Fruit fly (Drosophila melanogaster) whole organism, embryonic: ENCODE measurements around the gene Ms.
A peak's percentile ranks its signal among the peaks of the same experiment; 100 is the strongest.

Source experiments
- Asciz ChIP-seq: fragments of 200-800 bp; sonication (Bioruptor generic); optimal IDR thresholded peaks from 2 replicates; lab custom pipeline; 2017; ENCODE audit warnings: missing biosample characterization, mild to moderate bottlenecking, missing genetic modification characterization, missing genetic modification reagents
- Awh ChIP-seq: fragments of 200-800 bp; sonication (Bioruptor generic); IDR thresholded peaks from 2 replicates; pipeline ENCODE4, ENCODE4 v1.3.6; 2022; ENCODE audit warnings: missing biosample characterization, missing genetic modification characterization
- Bdp1 ChIP-seq: fragments of 200-800 bp; sonication (Bioruptor generic); optimal IDR thresholded peaks from 3 replicates; lab custom pipeline; 2016; ENCODE audit warnings: missing biosample characterization, missing genetic modification characterization
- CG12391 ChIP-seq: fragments of 200-800 bp; sonication (Bioruptor generic); optimal IDR thresholded peaks from 3 replicates; lab custom pipeline; 2018; ENCODE audit warnings: missing biosample characterization, mild to moderate bottlenecking, missing genetic modification characterization, moderate library complexity
- CG12942 ChIP-seq: fragments of 200-800 bp; sonication (Bioruptor generic); optimal IDR thresholded peaks from 3 replicates; lab custom pipeline; 2016; ENCODE audit warnings: missing biosample characterization, missing genetic modification characterization
- CG13624 ChIP-seq: fragments of 200-800 bp; sonication (Bioruptor generic); optimal IDR thresholded peaks from 2 replicates; lab custom pipeline; 2016; ENCODE audit warnings: missing biosample characterization, missing genetic modification characterization
- CG13775 ChIP-seq: fragments of 200-800 bp; sonication (Bioruptor generic); optimal IDR thresholded peaks from 3 replicates; lab custom pipeline; 2017; ENCODE audit warnings: missing biosample characterization, mild to moderate bottlenecking, missing genetic modification characterization
- CG14014 ChIP-seq: fragments of 200-800 bp; sonication (Bioruptor generic); IDR thresholded peaks from 2 replicates; pipeline ENCODE4 v1.3.6; 2022; ENCODE audit warnings: missing biosample characterization, missing genetic modification characterization
- CG1603 ChIP-seq: fragments of 200-800 bp; sonication (Bioruptor generic); optimal IDR thresholded peaks from 2 replicates; lab custom pipeline; 2019; ENCODE audit warnings: missing biosample characterization, mild to moderate bottlenecking, missing genetic modification characterization, moderate library complexity
- CG16863 ChIP-seq: fragments of 200-800 bp; sonication (Bioruptor generic); optimal IDR thresholded peaks from 3 replicates; lab custom pipeline; 2016; ENCODE audit warnings: missing biosample characterization, missing genetic modification characterization
- CG17328 ChIP-seq: fragments of 200-800 bp; sonication (Bioruptor generic); IDR thresholded peaks from 2 replicates; pipeline ENCODE4 v1.3.6; 2022; ENCODE audit warnings: missing biosample characterization, missing genetic modification characterization
- CG17802 ChIP-seq: fragments of 200-800 bp; sonication (Bioruptor generic); optimal IDR thresholded peaks from 2 replicates; lab custom pipeline; 2018; ENCODE audit warnings: missing biosample characterization, mild to moderate bottlenecking, missing genetic modification characterization, moderate library complexity
- CG18599 ChIP-seq: fragments of 200-800 bp; sonication (Bioruptor generic); optimal IDR thresholded peaks from 3 replicates; lab custom pipeline; 2017; ENCODE audit warnings: missing biosample characterization, missing genetic modification characterization, mild to moderate bottlenecking, moderate library complexity, missing genetic modification reagents
- CG18619 ChIP-seq: fragments of 200-800 bp; sonication (Bioruptor generic); optimal IDR thresholded peaks from 3 replicates; lab custom pipeline; 2017; ENCODE audit warnings: missing biosample characterization, mild to moderate bottlenecking, missing genetic modification characterization
- CG3407 ChIP-seq: fragments of 200-800 bp; sonication (Bioruptor generic); optimal IDR thresholded peaks from 2 replicates; lab custom pipeline; 2018; ENCODE audit warnings: missing biosample characterization, mild to moderate bottlenecking, missing genetic modification characterization
- CG34422 ChIP-seq: fragments of 200-800 bp; sonication (Bioruptor generic); IDR thresholded peaks from 3 replicates; pipeline ENCODE4 v1.3.6; 2022; ENCODE audit warnings: missing biosample characterization, missing genetic modification characterization
- CG42726 ChIP-seq: fragments of 200-800 bp; sonication (Bioruptor generic); IDR thresholded peaks from 2 replicates; pipeline ENCODE4 v1.3.6; 2022; ENCODE audit warnings: missing biosample characterization, missing genetic modification characterization; ENCODE audit not compliant: partially characterized antibody
- CG43689 ChIP-seq: fragments of 200-800 bp; sonication (Bioruptor generic); IDR thresholded peaks from 2 replicates; pipeline ENCODE4 v1.3.6; 2022; ENCODE audit warnings: missing biosample characterization, missing genetic modification characterization
- CG7271 ChIP-seq: fragments of 200-800 bp; sonication (Bioruptor generic); optimal IDR thresholded peaks from 2 replicates; lab custom pipeline; 2018; ENCODE audit warnings: missing biosample characterization, mild to moderate bottlenecking, missing genetic modification characterization, moderate library complexity
- CHES-1-like ChIP-seq: fragments of 200-800 bp; sonication (Bioruptor generic); optimal IDR thresholded peaks from 2 replicates; lab custom pipeline; 2016; ENCODE audit warnings: missing biosample characterization, missing genetic modification characterization
- Camta ChIP-seq: fragments of 200-800 bp; sonication (Bioruptor generic); optimal IDR thresholded peaks from 2 replicates; lab custom pipeline; 2016; ENCODE audit warnings: missing biosample characterization, missing genetic modification characterization
- CkIIα-i1 ChIP-seq: fragments of 200-800 bp; sonication (Bioruptor generic); IDR thresholded peaks from 2 replicates; pipeline ENCODE4 v1.3.6; 2022; ENCODE audit warnings: missing biosample characterization, missing genetic modification characterization
- D19A ChIP-seq: fragments of 200-800 bp; optimal IDR thresholded peaks from 3 replicates; lab custom pipeline; 2019; ENCODE audit warnings: missing biosample characterization, mild to moderate bottlenecking, missing genetic modification characterization, moderate library complexity
- Dll ChIP-seq: fragments of 200-800 bp; sonication (Bioruptor generic); IDR thresholded peaks from 4 replicates; pipeline ENCODE4 v1.3.6; 2022; ENCODE audit warnings: missing biosample characterization, missing genetic modification characterization; ENCODE audit not compliant: partially characterized antibody
- HLH54F ChIP-seq: fragments of 200-800 bp; sonication (Bioruptor generic); optimal IDR thresholded peaks from 3 replicates; lab custom pipeline; 2016; ENCODE audit warnings: missing biosample characterization, missing genetic modification characterization
- HLHmδ ChIP-seq: fragments of 200-800 bp; sonication (Bioruptor generic); optimal IDR thresholded peaks from 2 replicates; lab custom pipeline; 2018; ENCODE audit warnings: missing biosample characterization, mild to moderate bottlenecking, missing genetic modification characterization, moderate library complexity
- HmgD ChIP-seq: fragments of 200-800 bp; sonication (Bioruptor generic); optimal IDR thresholded peaks from 3 replicates; lab custom pipeline; 2016; ENCODE audit warnings: missing biosample characterization, missing genetic modification characterization
- Hsf ChIP-seq: fragments of 200-800 bp; sonication (Bioruptor generic); optimal IDR thresholded peaks from 3 replicates; lab custom pipeline; 2016; ENCODE audit warnings: missing biosample characterization, missing genetic modification characterization
- Kr ChIP-seq: fragments of 200-800 bp; sonication (Bioruptor generic); optimal IDR thresholded peaks from 2 replicates; lab custom pipeline; 2017; ENCODE audit warnings: missing biosample characterization, mild to moderate bottlenecking, missing genetic modification characterization
- MBD-R2 ChIP-seq: fragments of 200-800 bp; sonication (Bioruptor generic); IDR thresholded peaks from 2 replicates; pipeline ENCODE4 v1.3.6; 2022; ENCODE audit warnings: missing biosample characterization, missing genetic modification characterization
- Med ChIP-seq: fragments of 200-800 bp; sonication (Bioruptor generic); peaks from one replicate; lab custom pipeline; 2016; ENCODE audit warnings: missing biosample characterization, missing genetic modification characterization, mild to moderate bottlenecking, inconsistent platforms, moderate library complexity
- Myb ChIP-seq: fragments of 200-800 bp; sonication (Bioruptor generic); optimal IDR thresholded peaks from 2 replicates; lab custom pipeline; 2016; ENCODE audit warnings: missing biosample characterization, missing genetic modification characterization
- Nf-YC ChIP-seq: fragments of 200-800 bp; optimal IDR thresholded peaks from 3 replicates; lab custom pipeline; 2019; ENCODE audit warnings: missing biosample characterization, mild to moderate bottlenecking, missing genetic modification characterization, moderate library complexity
- Oli ChIP-seq: fragments of 200-800 bp; sonication (Bioruptor generic); optimal IDR thresholded peaks from 2 replicates; lab custom pipeline; 2018; ENCODE audit warnings: missing biosample characterization, mild to moderate bottlenecking, missing genetic modification characterization, moderate library complexity
- cg ChIP-seq: fragments of 200-800 bp; sonication (Bioruptor generic); optimal IDR thresholded peaks from 3 replicates; lab custom pipeline; 2019; ENCODE audit warnings: missing biosample characterization, mild to moderate bottlenecking, missing genetic modification characterization, moderate library complexity
- dm ChIP-seq: fragments of 200-800 bp; sonication (Bioruptor generic); optimal IDR thresholded peaks from 3 replicates; lab custom pipeline; 2016; ENCODE audit warnings: missing biosample characterization, missing genetic modification characterization
- fu2 ChIP-seq: fragments of 200-800 bp; sonication (Bioruptor generic); optimal IDR thresholded peaks from 2 replicates; lab custom pipeline; 2016; ENCODE audit warnings: missing biosample characterization, missing genetic modification characterization
- gfzf ChIP-seq: fragments of 200-800 bp; sonication (Bioruptor generic); optimal IDR thresholded peaks from 2 replicates; lab custom pipeline; 2016; ENCODE audit warnings: missing biosample characterization, mild to moderate bottlenecking, missing genetic modification characterization, moderate library complexity
- hb ChIP-seq: fragments of 200-800 bp; sonication (Bioruptor generic); IDR thresholded peaks from 3 replicates; pipeline ENCODE4 v1.3.6; 2022; ENCODE audit warnings: missing biosample characterization, missing genetic modification characterization; ENCODE audit not compliant: partially characterized antibody
- mld ChIP-seq: fragments of 200-800 bp; sonication (Bioruptor generic); IDR thresholded peaks from 3 replicates; pipeline ENCODE4 v1.3.6; 2022; ENCODE audit warnings: missing biosample characterization, missing genetic modification characterization; ENCODE audit not compliant: partially characterized antibody
- phol ChIP-seq: fragments of 200-800 bp; sonication (Bioruptor generic); optimal IDR thresholded peaks from 3 replicates; lab custom pipeline; 2018; ENCODE audit warnings: missing biosample characterization, mild to moderate bottlenecking, missing genetic modification characterization, moderate library complexity
- psq ChIP-seq: fragments of 200-800 bp; sonication (Bioruptor generic); optimal IDR thresholded peaks from 2 replicates; lab custom pipeline; 2017; ENCODE audit warnings: missing biosample characterization, missing genetic modification characterization
- rib ChIP-seq: fragments of 200-800 bp; sonication (Bioruptor generic); IDR thresholded peaks from 2 replicates; pipeline ENCODE4 v1.3.6; 2022; ENCODE audit warnings: missing biosample characterization, missing genetic modification characterization
- seq ChIP-seq: fragments of 200-800 bp; sonication (Bioruptor generic); IDR thresholded peaks from 2 replicates; pipeline ENCODE4 v1.3.6; 2022; ENCODE audit warnings: missing biosample characterization, missing genetic modification characterization
- sna ChIP-seq: fragments of 200-800 bp; sonication (Bioruptor generic); IDR thresholded peaks from 2 replicates; pipeline ENCODE4 v1.3.6; 2022; ENCODE audit warnings: missing biosample characterization, missing genetic modification characterization; ENCODE audit not compliant: partially characterized antibody
- trh ChIP-seq: fragments of 200-800 bp; sonication (Bioruptor generic); optimal IDR thresholded peaks from 2 replicates; lab custom pipeline; 2016; ENCODE audit warnings: missing biosample characterization, missing genetic modification characterization
- tx ChIP-seq: fragments of 200-800 bp; sonication (Bioruptor generic); optimal IDR thresholded peaks from 2 replicates; lab custom pipeline; 2016; ENCODE audit warnings: missing biosample characterization, missing genetic modification characterization
- vvl ChIP-seq: fragments of 200-800 bp; sonication (Bioruptor generic); IDR thresholded peaks from 2 replicates; pipeline ENCODE4 v1.3.6; 2022; ENCODE audit warnings: missing biosample characterization, missing genetic modification characterization
- wdn ChIP-seq: fragments of 200-800 bp; sonication (Bioruptor generic); IDR thresholded peaks from 2 replicates; pipeline ENCODE4 v1.3.6; 2022; ENCODE audit warnings: missing biosample characterization, missing genetic modification characterization

Ms gene

dm6 chr3R:24294784-24295555 lies 46.4 kb upstream of the Ms start, which contains the start of gene crb (continued):
- TF ChIP-seq cg (GFP tag; lab: Kevin White, UChicago) (peak; percentile 85), fu2 (GFP tag; lab: Kevin White, UChicago) (peak; percentile 8), CG18599 (GFP tag; lab: Kevin White, UChicago) (peak; percentile 44), CG34422 (no peak; the same call in 1 of the 3 replicates), CG3407 (GFP tag; lab: Kevin White, UChicago) (no peak), Med (GFP tag; lab: Kevin White, UChicago) (peak; percentile 95), Asciz (no peak), CG13775 (GFP tag; lab: Kevin White, UChicago) (peak; percentile 51), CG43689 (GFP tag; lab: Robert Waterston, UW) (no peak), Myb (GFP tag; lab: Kevin White, UChicago) (peak; percentile 95), Dll (GFP tag; lab: Robert Waterston, UW) (peak; percentile 44; the same call in 1 of the 4 replicates), CG18619 (GFP tag; lab: Kevin White, UChicago) (no peak), CG14014 (GFP tag; lab: Robert Waterston, UW) (no peak), HLHmδ (GFP tag; lab: Kevin White, UChicago) (peak; percentile 53), Kr (GFP tag; lab: Kevin White, UChicago) (no peak), CHES-1-like (GFP tag; lab: Kevin White, UChicago) (peak; percentile 41), phol (peak; percentile 35), CG17802 (tag; lab: Kevin White, UChicago) (no peak), wdn (no peak), gfzf (GFP tag; lab: Kevin White, UChicago) (peak; percentile 93), CG12942 (GFP tag; lab: Kevin White, UChicago) (peak; percentile 37), CG42726 (GFP tag; lab: Robert Waterston, UW) (peak; percentile 59; the same call in 1 of the 2 replicates), CG13624 (GFP tag; lab: Kevin White, UChicago) (peak; percentile 62), CG12391 (peak; percentile 61), mld (GFP tag; lab: Robert Waterston, UW) (no peak), D19A (tag; lab: Kevin White, UChicago) (no peak), sna (GFP tag; lab: Robert Waterston, UW) (0 out of 2 replicates have a peak, but pooled peaks have one; percentile 12), Oli (tag; lab: Kevin White, UChicago) (no peak), Nf-YC (tag; lab: Kevin White, UChicago) (peak; percentile 49), vvl (GFP tag; lab: Robert Waterston, UW) (peak; percentile 69), seq (GFP tag; lab: Robert Waterston, UW) (no peak), Bdp1 (GFP tag; lab: Kevin White, UChicago) (peak; percentile 41), Awh (GFP tag; lab: Robert Waterston, UW) (0 out of 2 replicates have a peak, but pooled peaks have one; percentile 29), hb (GFP tag; lab: Robert Waterston, UW) (0 out of 3 replicates have a peak, but pooled peaks have one; percentile 57), tx (GFP tag; lab: Kevin White, UChicago) (no peak), CG7271 (tag; lab: Kevin White, UChicago) (no peak), psq (GFP tag; lab: Kevin White, UChicago) (no peak), trh (GFP tag; lab: Kevin White, UChicago) (no peak), HmgD (peak; percentile 47), dm (GFP tag; lab: Kevin White, UChicago) (no peak), HLH54F (GFP tag; lab: Kevin White, UChicago) (peak; percentile 33), CG16863 (GFP tag; lab: Kevin White, UChicago) (peak; percentile 34), rib (GFP tag; lab: Robert Waterston, UW) (peak; percentile 80), CG17328 (0 out of 2 replicates have a peak, but pooled peaks have one; percentile 42), Camta (peak; percentile 44), CkIIα-i1 (GFP tag; lab: Robert Waterston, UW) (no peak), MBD-R2 (GFP tag; lab: Robert Waterston, UW) (peak; percentile 66), CG1603 (peak; percentile 83), Hsf (GFP tag; lab: Kevin White, UChicago) (peak; percentile 50)
